Worm (Caenorhabditis elegans) whole organism, L2 larva: ENCODE measurements around the gene C50H2.13.

Source experiments
- R02D3.7 ChIP-seq: fragments of 150-350 bp; optimal IDR thresholded peaks from 2 replicates; lab custom pipeline; 2014; ENCODE audit warnings: missing biosample characterization, missing genetic modification characterization
- Y55F3AM.14 ChIP-seq: fragments of 200-800 bp; sonication (Bioruptor generic); optimal IDR thresholded peaks from 2 replicates; lab custom pipeline; 2018; ENCODE audit warnings: mild to moderate bottlenecking, missing genetic modification characterization, missing compliant biosample characterization
- ZK546.5 ChIP-seq: sonication (generic microtip); optimal IDR thresholded peaks from 2 replicates; lab custom pipeline; 2017; ENCODE audit warnings: missing biosample characterization, missing genetic modification characterization
- alr-1 ChIP-seq: fragments of 150-350 bp; optimal IDR thresholded peaks from 2 replicates; lab custom pipeline; 2014; ENCODE audit warnings: missing biosample characterization, missing genetic modification characterization
- aly-2 ChIP-seq: fragments of 150-350 bp; optimal IDR thresholded peaks from 2 replicates; lab custom pipeline; 2014; ENCODE audit warnings: missing biosample characterization, missing genetic modification characterization
- ama-1 ChIP-seq: fragments of 150-350 bp; optimal IDR thresholded peaks from 2 replicates; lab custom pipeline; 2018; ENCODE audit warnings: inconsistent platforms
- blmp-1 ChIP-seq: sonication (generic microtip); optimal IDR thresholded peaks from 2 replicates; lab custom pipeline; 2017; ENCODE audit warnings: missing genetic modification characterization, mild to moderate bottlenecking, missing compliant biosample characterization, antibody characterized with exemption, moderate library complexity; ENCODE audit not compliant: insufficient read depth
- ceh-16 ChIP-seq: fragments of 150-350 bp; optimal IDR thresholded peaks from 2 replicates; lab custom pipeline; 2014; ENCODE audit warnings: missing biosample characterization, missing genetic modification characterization
- ceh-82 ChIP-seq: fragments of 150-350 bp; optimal IDR thresholded peaks from 2 replicates; lab custom pipeline; 2014; ENCODE audit warnings: missing biosample characterization, missing genetic modification characterization
- crh-2 ChIP-seq: sonication (generic microtip); optimal IDR thresholded peaks from 2 replicates; lab custom pipeline; 2017; ENCODE audit warnings: missing biosample characterization, missing genetic modification characterization
- egl-27 ChIP-seq: sonication (generic microtip); optimal IDR thresholded peaks from 3 replicates; lab custom pipeline; 2017; ENCODE audit warnings: missing biosample characterization, missing genetic modification reagents, missing genetic modification characterization
- elt-1 ChIP-seq: fragments of 150-350 bp; optimal IDR thresholded peaks from 2 replicates; lab custom pipeline; 2014; ENCODE audit warnings: missing biosample characterization, missing genetic modification characterization
- fos-1 ChIP-seq: fragments of 150-350 bp; optimal IDR thresholded peaks from 2 replicates; lab custom pipeline; 2014; ENCODE audit warnings: missing biosample characterization, missing genetic modification characterization
- gmeb-1 ChIP-seq: fragments of 150-350 bp; optimal IDR thresholded peaks from 2 replicates; lab custom pipeline; 2014; ENCODE audit warnings: missing biosample characterization, missing genetic modification characterization
- lin-13 ChIP-seq: fragments of 150-350 bp; optimal IDR thresholded peaks from 2 replicates; lab custom pipeline; 2014; ENCODE audit warnings: missing biosample characterization, missing genetic modification reagents, missing genetic modification characterization
- lin-39 ChIP-seq: fragments of 150-350 bp; optimal IDR thresholded peaks from 2 replicates; lab custom pipeline; 2014; ENCODE audit warnings: missing biosample characterization, missing genetic modification reagents, missing genetic modification characterization
- lsy-2 ChIP-seq, 2 experiments: fragments of 150-350 bp in 1 of 2; sonication (generic microtip) in 1 of 2; optimal IDR thresholded peaks; 2 replicates each; lab custom pipeline; 2014 to 2017; ENCODE audit warnings: missing biosample characterization in 2 of 2, missing genetic modification characterization in 2 of 2
- mab-5 ChIP-seq: fragments of 150-350 bp; optimal IDR thresholded peaks from 2 replicates; lab custom pipeline; 2014; ENCODE audit warnings: missing biosample characterization, missing genetic modification characterization
- mbf-1 ChIP-seq: sonication (generic microtip); optimal IDR thresholded peaks from 2 replicates; lab custom pipeline; 2017; ENCODE audit warnings: missing biosample characterization, missing genetic modification characterization
- mdl-1 ChIP-seq, 2 experiments: fragments of 150-350 bp in 1 of 2; sonication (generic microtip) in 1 of 2; optimal IDR thresholded peaks; 2 replicates each; lab custom pipeline; 2017; ENCODE audit warnings: missing biosample characterization in 2 of 2, missing genetic modification characterization in 2 of 2
- nhr-10 ChIP-seq: sonication (generic microtip); optimal IDR thresholded peaks from 2 replicates; lab custom pipeline; 2017; ENCODE audit warnings: missing biosample characterization, missing genetic modification characterization
- nhr-11 ChIP-seq: fragments of 150-350 bp; optimal IDR thresholded peaks from 2 replicates; lab custom pipeline; 2014; ENCODE audit warnings: missing biosample characterization, missing genetic modification characterization
- nhr-12 ChIP-seq: fragments of 150-350 bp; optimal IDR thresholded peaks from 2 replicates; lab custom pipeline; 2014; ENCODE audit warnings: missing biosample characterization, missing genetic modification characterization
- nhr-129 ChIP-seq: fragments of 150-350 bp; optimal IDR thresholded peaks from 2 replicates; lab custom pipeline; 2014; ENCODE audit warnings: missing biosample characterization, missing genetic modification characterization
- nhr-21 ChIP-seq: fragments of 150-350 bp; optimal IDR thresholded peaks from 2 replicates; lab custom pipeline; 2014; ENCODE audit warnings: missing biosample characterization, missing genetic modification characterization
- nhr-25 ChIP-seq: fragments of 150-350 bp; sonication (generic microtip); optimal IDR thresholded peaks from 3 replicates; lab custom pipeline; 2014; ENCODE audit warnings: missing biosample characterization, missing genetic modification characterization
- nhr-6 ChIP-seq: fragments of 150-350 bp; optimal IDR thresholded peaks from 2 replicates; lab custom pipeline; 2014; ENCODE audit warnings: missing biosample characterization, missing genetic modification characterization
- nhr-77 ChIP-seq: fragments of 150-350 bp; optimal IDR thresholded peaks from 2 replicates; lab custom pipeline; 2014; ENCODE audit warnings: missing biosample characterization, missing genetic modification characterization
- peb-1 ChIP-seq: fragments of 150-350 bp; optimal IDR thresholded peaks from 2 replicates; lab custom pipeline; 2014; ENCODE audit warnings: missing biosample characterization, missing genetic modification characterization
- sem-4 ChIP-seq: fragments of 150-350 bp; optimal IDR thresholded peaks from 2 replicates; lab custom pipeline; 2014; ENCODE audit warnings: missing biosample characterization, missing genetic modification reagents, missing genetic modification characterization
- skn-1 ChIP-seq: sonication (generic microtip); optimal IDR thresholded peaks from 2 replicates; lab custom pipeline; 2017; ENCODE audit warnings: missing biosample characterization, missing genetic modification characterization
- sma-3 ChIP-seq: sonication (generic microtip); optimal IDR thresholded peaks from 2 replicates; lab custom pipeline; 2016; ENCODE audit warnings: missing genetic modification reagents, missing genetic modification characterization, missing compliant biosample characterization
- sma-9 ChIP-seq, 2 experiments: fragments of 150-350 bp in 1 of 2; sonication (generic microtip) in 1 of 2; optimal IDR thresholded peaks; 2 replicates each; lab custom pipeline; 2014 to 2016; ENCODE audit warnings: missing genetic modification characterization in 2 of 2, mild to moderate bottlenecking in 1 of 2, missing biosample characterization in 1 of 2, missing compliant biosample characterization in 1 of 2, missing genetic modification reagents in 1 of 2, moderate library complexity in 1 of 2
- snpc-4 ChIP-seq: fragments of 150-350 bp; optimal IDR thresholded peaks from 2 replicates; lab custom pipeline; 2014; ENCODE audit warnings: missing biosample characterization, missing genetic modification characterization
- unc-39 ChIP-seq: fragments of 150-350 bp; optimal IDR thresholded peaks from 2 replicates; lab custom pipeline; 2014; ENCODE audit warnings: missing biosample characterization, missing genetic modification characterization
- unc-55 ChIP-seq: fragments of 150-350 bp; sonication (generic microtip); optimal IDR thresholded peaks from 3 replicates; lab custom pipeline; 2014; ENCODE audit warnings: missing biosample characterization, missing genetic modification reagents, missing genetic modification characterization
- zag-1 ChIP-seq: fragments of 150-350 bp; optimal IDR thresholded peaks from 2 replicates; lab custom pipeline; 2014; ENCODE audit warnings: missing biosample characterization, missing genetic modification characterization
- ztf-1 ChIP-seq: fragments of 200-800 bp; sonication (Bioruptor generic); conservative IDR thresholded peaks from 2 replicates; pipeline ENCODE4 v1.3.6; 2022; ENCODE audit warnings: missing genetic modification characterization, missing compliant biosample characterization
- ztf-11 ChIP-seq: sonication (generic microtip); optimal IDR thresholded peaks from 2 replicates; lab custom pipeline; 2017; ENCODE audit warnings: missing biosample characterization, missing genetic modification characterization
- ztf-4 ChIP-seq: fragments of 150-350 bp; optimal IDR thresholded peaks from 2 replicates; lab custom pipeline; 2014; ENCODE audit warnings: missing biosample characterization, missing genetic modification characterization

The C50H2.13 gene

DNA sequence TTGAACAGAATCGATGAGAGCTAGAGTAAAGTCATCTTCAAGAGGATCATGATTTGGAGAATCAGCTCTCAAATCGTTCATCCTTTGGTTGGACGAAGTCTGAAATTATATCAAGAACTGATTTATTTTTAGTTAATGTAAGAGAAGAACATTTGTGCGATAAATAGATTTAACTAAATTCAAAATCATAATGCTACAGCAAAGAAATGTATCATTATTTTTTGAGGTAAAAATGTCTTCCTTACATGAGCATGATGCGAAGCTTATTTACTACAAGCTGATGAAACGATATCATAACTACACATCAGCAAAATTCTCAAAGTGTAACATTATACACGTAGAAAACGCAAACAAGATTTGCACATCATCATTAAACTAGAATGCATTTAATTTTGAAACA is 36.1 kb downstream of the C50H2.13 start, which contains the start of gene madf-4:
madf-4 (minus strand) TSS at position 101 of the 400 bp plus-strand sequence.
- TF ChIP-seq nhr-10 (no peak), lin-13 (GFP tag; lab: Kevin White, UChicago) (no peak), mab-5 (tag; lab: Kevin White, UChicago) (no peak), ztf-1 (GFP tag; lab: Robert Waterston, UW) (no peak), aly-2 (tag; lab: Kevin White, UChicago) (no peak), nhr-6 (no peak), alr-1 (tag; lab: Kevin White, UChicago) (no peak), sem-4 (tag; lab: Kevin White, UChicago) (no peak), skn-1 (tag; lab: Kevin White, UChicago) (no peak), ceh-82 (tag; lab: Kevin White, UChicago) (no peak)

DNA sequence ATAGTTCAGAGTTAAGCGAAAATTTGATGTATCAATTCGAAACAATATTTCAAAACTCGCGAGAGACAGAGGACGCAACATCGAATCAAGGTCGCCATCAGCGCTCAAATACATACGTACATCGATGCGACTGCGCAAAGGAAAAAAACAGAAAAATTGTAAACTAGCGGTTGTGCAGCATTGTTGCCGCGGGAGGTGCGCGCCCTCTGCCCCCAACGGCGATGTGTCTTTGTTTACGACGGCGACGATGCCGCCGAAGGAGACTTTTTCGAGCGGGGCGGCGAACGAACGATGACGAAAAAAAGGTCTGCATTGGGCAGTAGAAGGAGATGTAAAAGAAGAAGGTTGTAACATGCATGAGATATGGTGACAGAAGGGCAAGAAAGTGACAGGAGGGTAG is 36.6 kb downstream of the C50H2.13 start:
- TF ChIP-seq snpc-4 (tag; lab: Kevin White, UChicago) (no peak), zag-1 (no peak)

DNA sequence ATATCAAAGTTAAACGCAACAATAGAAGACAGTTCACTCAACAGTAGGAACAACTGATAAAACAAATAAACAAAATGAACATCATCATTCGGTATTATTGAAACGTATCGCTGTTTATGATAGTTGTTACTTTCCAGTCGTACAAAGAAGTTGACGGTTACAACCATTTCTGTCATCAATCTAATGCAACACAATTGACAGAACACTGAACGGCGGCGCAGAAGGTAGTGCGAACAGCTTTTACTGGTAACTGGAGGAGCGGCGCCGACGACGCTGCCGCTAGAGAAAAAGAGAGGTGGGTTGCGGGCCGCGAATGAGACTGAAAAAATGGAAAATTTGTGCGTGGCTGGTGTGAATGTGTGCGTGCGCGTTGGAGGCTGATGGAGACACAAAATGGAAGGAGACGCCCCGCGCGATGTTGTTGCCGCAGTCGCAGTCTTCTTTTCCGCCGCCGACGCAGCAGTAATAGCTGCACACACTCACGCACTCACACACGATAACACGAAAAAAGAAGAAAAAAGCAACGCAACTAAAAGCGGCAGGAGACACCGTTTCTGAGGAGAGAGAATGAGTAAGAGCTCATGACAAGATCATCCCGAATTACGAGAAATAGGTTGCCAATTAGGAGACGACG is 37.9 kb downstream of the C50H2.13 start:
- TF ChIP-seq nhr-25 (tag; lab: Kevin White, UChicago) (no peak), nhr-6 (no peak), peb-1 (tag; lab: Kevin White, UChicago) (no peak), lin-13 (GFP tag; lab: Kevin White, UChicago) (no peak), unc-55 (GFP tag; lab: Kevin White, UChicago) (peak; percentile 34), zag-1 (no peak), mdl-1 (tag; optimal IDR thresholded peaks at IDR 0.05; lab: Kevin White, UChicago) (no peak), gmeb-1 (no peak)
- TF ChIP-seq, all 48 proteins: peak for 1

DNA sequence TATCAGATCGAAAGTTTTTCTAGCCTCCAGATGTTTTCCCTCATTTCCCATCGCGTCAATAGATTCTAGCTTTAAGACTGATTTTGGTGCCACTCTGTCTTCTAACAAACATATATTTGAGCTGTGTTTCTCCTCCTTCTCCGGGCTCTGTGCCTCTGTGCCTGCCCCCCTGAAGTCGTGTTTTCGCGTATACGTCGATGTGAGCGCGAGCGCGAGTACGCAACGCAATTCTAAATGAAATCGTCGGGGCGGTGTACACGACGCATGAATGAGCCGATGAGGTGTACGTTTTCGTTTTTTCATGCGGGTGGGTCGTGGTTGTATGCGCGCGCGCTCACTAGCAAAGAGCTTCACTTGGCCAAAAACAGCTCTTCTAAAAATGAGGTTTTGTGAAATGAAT is 39.6 kb downstream of the C50H2.13 start:
- no peak for TF ChIP-seq gmeb-1
- no peak for TF ChIP-seq sma-9 (GFP tag; optimal IDR thresholded peaks at IDR 0.05; lab: Kevin White, UChicago)
- no peak for TF ChIP-seq sma-9 (tag; optimal IDR thresholded peaks at IDR 0.05; lab: Kevin White, UChicago)
- no peak for TF ChIP-seq Y55F3AM.14 (GFP tag; lab: Kevin White, UChicago)
- no peak for TF ChIP-seq nhr-25 (tag; lab: Kevin White, UChicago)
- no peak for TF ChIP-seq ztf-4 (tag; lab: Kevin White, UChicago)
- no peak for TF ChIP-seq ztf-1 (GFP tag; lab: Robert Waterston, UW)
- TF ChIP-seq nhr-77 (tag; lab: Kevin White, UChicago) = no peak
- TF ChIP-seq aly-2 (tag; lab: Kevin White, UChicago) = no peak
- no peak for TF ChIP-seq nhr-21 (tag; lab: Kevin White, UChicago)

DNA sequence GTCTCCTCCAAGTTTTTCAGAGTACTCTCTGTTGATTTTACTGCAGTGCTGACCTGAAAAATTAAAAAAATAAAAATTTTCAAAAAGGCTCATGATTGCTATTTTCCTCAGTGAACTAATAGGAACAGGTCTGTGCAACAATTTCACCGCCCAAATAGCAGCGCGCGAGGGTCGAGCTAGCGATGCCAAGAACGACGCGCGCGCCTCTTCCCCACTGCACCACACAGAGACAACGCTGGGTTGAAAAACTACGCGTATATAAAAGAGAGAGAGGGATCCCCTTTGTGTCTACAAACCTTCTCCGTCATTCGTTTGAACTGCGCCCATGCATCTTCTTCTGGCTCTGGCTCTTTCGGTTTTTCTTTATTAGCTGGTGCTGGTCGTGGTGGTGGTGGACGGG is 43.8 kb downstream of the C50H2.13 start:
- no peak for TF ChIP-seq elt-1 (tag; lab: Kevin White, UChicago)
- TF ChIP-seq nhr-11 (tag; lab: Kevin White, UChicago) = peak; percentile 38
- peak; percentile 53 for TF ChIP-seq Y55F3AM.14 (GFP tag; lab: Kevin White, UChicago)
- TF ChIP-seq blmp-1 (tag; lab: Kevin White, UChicago) = no peak
- peak; percentile 83 for TF ChIP-seq unc-55 (GFP tag; lab: Kevin White, UChicago)
- peak; percentile 6 for TF ChIP-seq sem-4 (tag; lab: Kevin White, UChicago)
- no peak for TF ChIP-seq mbf-1
- TF ChIP-seq nhr-25 (tag; lab: Kevin White, UChicago) = no peak
- TF ChIP-seq unc-39 (tag; lab: Kevin White, UChicago) = no peak
- TF ChIP-seq crh-2 (tag; lab: Kevin White, UChicago) = peak; percentile 61
- no peak for TF ChIP-seq lin-39 (tag; lab: Kevin White, UChicago)
- TF ChIP-seq zag-1 = peak; percentile 52
- TF ChIP-seq nhr-129 = peak; percentile 81
- TF ChIP-seq peb-1 (tag; lab: Kevin White, UChicago) = no peak
- peak; percentile 55 to 58 for TF ChIP-seq lsy-2 (tag; optimal IDR thresholded peaks at IDR 0.05; lab: Kevin White, UChicago)
- no peak for TF ChIP-seq ceh-82 (tag; lab: Kevin White, UChicago)
- no peak for TF ChIP-seq ztf-1 (GFP tag; lab: Robert Waterston, UW)
- peak; percentile 32 for TF ChIP-seq fos-1
- TF ChIP-seq nhr-12 = no peak
- TF ChIP-seq mab-5 (tag; lab: Kevin White, UChicago) = peak; percentile 75
- TF ChIP-seq snpc-4 (tag; lab: Kevin White, UChicago) = peak; percentile 30
- TF ChIP-seq aly-2 (tag; lab: Kevin White, UChicago) = no peak
- peak in 1 of 2 experiments; percentile 10 for TF ChIP-seq mdl-1 (tag; optimal IDR thresholded peaks at IDR 0.05; lab: Kevin White, UChicago)
- TF ChIP-seq skn-1 (tag; lab: Kevin White, UChicago) = no peak
- no peak for TF ChIP-seq ZK546.5
- peak; percentile 24 for TF ChIP-seq ztf-11 (tag; lab: Kevin White, UChicago)
- TF ChIP-seq alr-1 (tag; lab: Kevin White, UChicago) = no peak
- TF ChIP-seq nhr-77 (tag; lab: Kevin White, UChicago) = no peak
- TF ChIP-seq sma-9 (GFP tag; optimal IDR thresholded peaks at IDR 0.05; lab: Kevin White, UChicago) = peak; percentile 80
- no peak for TF ChIP-seq sma-9 (tag; optimal IDR thresholded peaks at IDR 0.05; lab: Kevin White, UChicago)
- no peak for TF ChIP-seq nhr-10
- TF ChIP-seq ama-1 = no peak
- no peak for TF ChIP-seq R02D3.7
- TF ChIP-seq nhr-6 = peak; percentile 28
- peak; percentile 72 for TF ChIP-seq lin-13 (GFP tag; lab: Kevin White, UChicago)
- peak; percentile 12 for TF ChIP-seq ceh-16 (tag; lab: Kevin White, UChicago)
- peak; percentile 40 for TF ChIP-seq egl-27 (tag; lab: Kevin White, UChicago)
- TF ChIP-seq nhr-21 (tag; lab: Kevin White, UChicago) = peak; percentile 25
- peak; percentile 51 for TF ChIP-seq sma-3 (GFP tag; lab: Kevin White, UChicago)
